Worm (Caenorhabditis elegans) whole organism, midembryonic: Measurements from ENCODE around the gene ddx-19.

ENCODE experiments used
- flt-1 ChIP-seq: fragments of 200-800 bp; sonication (Bioruptor generic); IDR thresholded peaks from 2 replicates; pipeline ENCODE4 v1.3.6; 2022; ENCODE audit warnings: missing genetic modification characterization, missing compliant biosample characterization
- klf-2 ChIP-seq: fragments of 200-800 bp; sonication (Bioruptor generic); conservative IDR thresholded peaks from 2 replicates; pipeline ENCODE4 v1.3.6; 2022; ENCODE audit warnings: missing genetic modification reagents, missing genetic modification characterization, missing compliant biosample characterization
- med-1 ChIP-seq: sonication (generic microtip); optimal IDR thresholded peaks from 2 replicates; lab custom pipeline; 2017; ENCODE audit warnings: missing genetic modification characterization, mild to moderate bottlenecking, missing compliant biosample characterization, antibody characterized with exemption, missing genetic modification reagents; ENCODE audit not compliant: insufficient read depth
- ref-1 ChIP-seq: fragments of 200-800 bp; sonication (Bioruptor generic); conservative IDR thresholded peaks from 2 replicates; pipeline ENCODE4 v1.3.6; 2022; ENCODE audit warnings: missing genetic modification reagents, missing genetic modification characterization, missing compliant biosample characterization
- tab-1 ChIP-seq: fragments of 200-800 bp; sonication (Bioruptor generic); IDR thresholded peaks from 2 replicates; pipeline ENCODE4 v1.3.6; 2022; ENCODE audit warnings: missing genetic modification characterization, missing compliant biosample characterization
- ztf-23 ChIP-seq: fragments of 200-800 bp; sonication (Bioruptor generic); IDR thresholded peaks from 2 replicates; pipeline ENCODE4 v1.3.6; 2022; ENCODE audit warnings: missing genetic modification reagents, missing genetic modification characterization, missing compliant biosample characterization

DNA sequence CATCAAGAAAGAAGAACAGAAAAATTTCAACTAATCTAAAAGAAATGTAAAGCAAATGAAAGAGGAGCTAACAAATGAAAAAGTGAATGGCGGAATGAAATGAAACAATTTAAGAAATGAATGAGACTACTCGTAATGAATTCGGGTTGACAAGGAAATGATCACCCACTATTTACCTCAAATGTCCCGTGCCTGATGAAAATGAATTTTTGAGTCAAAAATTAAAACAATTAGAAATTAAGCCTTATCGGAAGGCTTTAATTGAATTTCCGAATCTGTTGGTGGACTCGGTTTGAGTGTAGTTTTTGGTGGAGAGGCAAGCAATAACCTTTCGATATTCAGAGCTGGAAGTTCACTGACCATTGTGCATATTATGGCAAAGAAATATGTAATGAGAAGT is 35.7 kb upstream of the ddx-19 start:
- TF ChIP-seq flt-1 (GFP tag; lab: Robert Waterston, UW): no peak
- TF ChIP-seq med-1: no peak
- no peak for TF ChIP-seq ztf-23 (GFP tag; lab: Robert Waterston, UW)
- no peak for TF ChIP-seq klf-2
- TF ChIP-seq ref-1 (GFP tag; lab: Robert Waterston, UW): no peak
- no peak for TF ChIP-seq tab-1
